Worm (Caenorhabditis elegans) whole organism, mixed stage, embryonic: ENCODE data around the gene alfa-1.

Source experiments
- M03D4.4 ChIP-seq: sonication (generic microtip); optimal IDR thresholded peaks from 2 replicates; lab custom pipeline; 2017; ENCODE audit warnings: mild to moderate bottlenecking, missing genetic modification characterization, missing compliant biosample characterization
- bed-3 ChIP-seq: fragments of 200-800 bp; sonication (Bioruptor generic); optimal IDR thresholded peaks from 3 replicates; lab custom pipeline; 2018; ENCODE audit warnings: mild to moderate bottlenecking, missing genetic modification characterization, moderate library complexity, missing compliant biosample characterization
- blmp-1 ChIP-seq: fragments of 150-350 bp; optimal IDR thresholded peaks from 2 replicates; lab custom pipeline; 2014; ENCODE audit warnings: missing biosample characterization, missing genetic modification characterization
- ceh-39 ChIP-seq: fragments of 150-350 bp; optimal IDR thresholded peaks from 2 replicates; lab custom pipeline; 2014; ENCODE audit warnings: missing biosample characterization, missing genetic modification characterization
- ceh-43 ChIP-seq: fragments of 200-800 bp; sonication (Bioruptor generic); optimal IDR thresholded peaks from 2 replicates; lab custom pipeline; 2018; ENCODE audit warnings: mild to moderate bottlenecking, missing genetic modification characterization, moderate library complexity, missing compliant biosample characterization
- ceh-83 ChIP-seq: fragments of 200-800 bp; sonication (Bioruptor generic); optimal IDR thresholded peaks from 2 replicates; lab custom pipeline; 2018; ENCODE audit warnings: mild to moderate bottlenecking, missing genetic modification characterization, missing compliant biosample characterization
- ces-1 ChIP-seq: fragments of 150-350 bp; optimal IDR thresholded peaks from 2 replicates; lab custom pipeline; 2014; ENCODE audit warnings: missing biosample characterization, missing genetic modification reagents, missing genetic modification characterization
- cnd-1 ChIP-seq: fragments of 200-800 bp; sonication (Bioruptor generic); optimal IDR thresholded peaks from 2 replicates; lab custom pipeline; 2018; ENCODE audit warnings: mild to moderate bottlenecking, missing genetic modification characterization, missing compliant biosample characterization
- drap-1 ChIP-seq: fragments of 200-800 bp; sonication (Bioruptor generic); optimal IDR thresholded peaks from 3 replicates; lab custom pipeline; 2018; ENCODE audit warnings: mild to moderate bottlenecking, missing genetic modification characterization, missing compliant biosample characterization
- elt-1 ChIP-seq: sonication (generic microtip); optimal IDR thresholded peaks from 2 replicates; lab custom pipeline; 2017; ENCODE audit warnings: missing genetic modification characterization, mild to moderate bottlenecking, missing compliant biosample characterization, antibody characterized with exemption, moderate library complexity, borderline replicate concordance; ENCODE audit not compliant: insufficient read depth
- elt-3 ChIP-seq: fragments of 150-350 bp; optimal IDR thresholded peaks from 2 replicates; lab custom pipeline; 2014; ENCODE audit warnings: missing biosample characterization, missing genetic modification characterization
- ham-2 ChIP-seq: fragments of 200-800 bp; sonication (Bioruptor generic); optimal IDR thresholded peaks from 2 replicates; lab custom pipeline; 2018; ENCODE audit warnings: mild to moderate bottlenecking, missing genetic modification characterization, missing compliant biosample characterization
- hlh-1 ChIP-seq: fragments of 150-350 bp; optimal IDR thresholded peaks from 2 replicates; lab custom pipeline; 2014; ENCODE audit warnings: missing biosample characterization, missing genetic modification reagents, missing genetic modification characterization
- lin-13 ChIP-seq: fragments of 150-350 bp; optimal IDR thresholded peaks from 2 replicates; lab custom pipeline; 2014; ENCODE audit warnings: missing biosample characterization, missing genetic modification characterization
- lin-32 ChIP-seq: fragments of 200-800 bp; sonication (Bioruptor generic); optimal IDR thresholded peaks from 2 replicates; lab custom pipeline; 2018; ENCODE audit warnings: mild to moderate bottlenecking, missing genetic modification characterization, missing compliant biosample characterization
- lsy-2 ChIP-seq: fragments of 150-350 bp; optimal IDR thresholded peaks from 2 replicates; lab custom pipeline; 2014; ENCODE audit warnings: missing biosample characterization, missing genetic modification characterization
- mep-1 ChIP-seq: fragments of 150-350 bp; optimal IDR thresholded peaks from 2 replicates; lab custom pipeline; 2017; ENCODE audit warnings: missing biosample characterization, missing genetic modification reagents, missing genetic modification characterization, inconsistent platforms
- mls-2 ChIP-seq: sonication (generic microtip); optimal IDR thresholded peaks from 2 replicates; lab custom pipeline; 2016; ENCODE audit warnings: mild to moderate bottlenecking, missing genetic modification characterization, moderate library complexity, missing compliant biosample characterization
- nhr-12 ChIP-seq: fragments of 150-350 bp; optimal IDR thresholded peaks from 2 replicates; lab custom pipeline; 2014; ENCODE audit warnings: missing biosample characterization, missing genetic modification characterization
- nhr-2 ChIP-seq: fragments of 150-350 bp; optimal IDR thresholded peaks from 2 replicates; lab custom pipeline; 2014; ENCODE audit warnings: missing biosample characterization, missing genetic modification characterization
- nhr-237 ChIP-seq: fragments of 150-350 bp; optimal IDR thresholded peaks from 2 replicates; lab custom pipeline; 2014; ENCODE audit warnings: missing biosample characterization, missing genetic modification characterization
- nhr-28 ChIP-seq: fragments of 150-350 bp; optimal IDR thresholded peaks from 2 replicates; lab custom pipeline; 2014; ENCODE audit warnings: missing biosample characterization, missing genetic modification characterization
- nhr-76 ChIP-seq: sonication (generic microtip); optimal IDR thresholded peaks from 2 replicates; lab custom pipeline; 2017; ENCODE audit warnings: missing biosample characterization, missing genetic modification characterization
- pha-4 ChIP-seq: fragments of 150-350 bp; optimal IDR thresholded peaks from 2 replicates; lab custom pipeline; 2018; ENCODE audit warnings: missing biosample characterization, missing genetic modification reagents, missing genetic modification characterization
- sem-2 ChIP-seq: fragments of 200-800 bp; sonication (Bioruptor generic); optimal IDR thresholded peaks from 2 replicates; lab custom pipeline; 2018; ENCODE audit warnings: mild to moderate bottlenecking, missing genetic modification characterization, missing compliant biosample characterization
- snpc-4 ChIP-seq: fragments of 150-350 bp; optimal IDR thresholded peaks from 2 replicates; lab custom pipeline; 2014; ENCODE audit warnings: missing biosample characterization, missing genetic modification characterization
- tbx-8 ChIP-seq: fragments of 200-800 bp; sonication (Bioruptor generic); optimal IDR thresholded peaks from 2 replicates; lab custom pipeline; 2018; ENCODE audit warnings: mild to moderate bottlenecking, missing genetic modification characterization, moderate library complexity, missing compliant biosample characterization
- unc-39 ChIP-seq: fragments of 150-350 bp; optimal IDR thresholded peaks from 2 replicates; lab custom pipeline; 2014; ENCODE audit warnings: missing biosample characterization, missing genetic modification characterization
- unc-62 ChIP-seq: fragments of 150-350 bp; optimal IDR thresholded peaks from 2 replicates; lab custom pipeline; 2014; ENCODE audit warnings: missing biosample characterization, missing genetic modification reagents, missing genetic modification characterization
- zip-8 ChIP-seq: fragments of 150-350 bp; optimal IDR thresholded peaks from 2 replicates; lab custom pipeline; 2014; ENCODE audit warnings: missing biosample characterization, missing genetic modification characterization
- ztf-11 ChIP-seq: fragments of 150-350 bp; optimal IDR thresholded peaks from 2 replicates; lab custom pipeline; 2014; ENCODE audit warnings: missing biosample characterization, missing genetic modification characterization

Gene alfa-1

DNA sequence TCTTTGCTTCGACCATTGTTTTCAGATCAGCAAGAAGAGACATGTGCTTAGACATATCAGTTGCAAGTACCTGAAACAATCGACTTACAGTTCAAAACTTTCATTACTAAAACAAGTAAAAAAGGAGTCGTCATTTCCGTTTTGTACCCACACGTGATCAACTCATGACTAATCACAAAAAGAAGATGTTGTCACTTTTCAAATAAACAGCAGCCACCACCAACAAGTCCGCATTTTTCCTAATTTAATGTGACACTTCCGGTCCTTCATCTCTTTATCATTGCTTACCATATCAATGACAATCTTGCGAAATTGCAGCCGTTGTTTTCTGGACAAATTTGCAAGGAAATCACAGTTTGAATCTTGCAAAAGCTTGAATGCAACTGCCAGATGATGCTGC is 33.7 kb downstream of the alfa-1 start:
- TF ChIP-seq nhr-12 (tag; lab: Kevin White, UChicago) = no peak
- TF ChIP-seq pha-4 (tag; lab: Kevin White, UChicago) = no peak
- no peak for TF ChIP-seq ztf-11 (tag; lab: Kevin White, UChicago)
- no peak for TF ChIP-seq lin-13 (tag; lab: Kevin White, UChicago)
- TF ChIP-seq nhr-2 (tag; lab: Kevin White, UChicago) = no peak
- TF ChIP-seq bed-3 (GFP tag; lab: Kevin White, UChicago) = no peak
- no peak for TF ChIP-seq mep-1 (tag; lab: Kevin White, UChicago)
- no peak for TF ChIP-seq ceh-43 (GFP tag; lab: Kevin White, UChicago)
- TF ChIP-seq zip-8 (tag; lab: Kevin White, UChicago) = no peak
- no peak for TF ChIP-seq cnd-1 (tag; lab: Kevin White, UChicago)
- TF ChIP-seq blmp-1 (tag; lab: Kevin White, UChicago) = no peak
- no peak for TF ChIP-seq tbx-8 (GFP tag; lab: Kevin White, UChicago)
- TF ChIP-seq ceh-83 = no peak
- TF ChIP-seq drap-1 (GFP tag; lab: Kevin White, UChicago) = no peak
- no peak for TF ChIP-seq elt-1 (tag; lab: Kevin White, UChicago)
- TF ChIP-seq snpc-4 (tag; lab: Kevin White, UChicago) = no peak
- TF ChIP-seq ceh-39 = no peak

DNA sequence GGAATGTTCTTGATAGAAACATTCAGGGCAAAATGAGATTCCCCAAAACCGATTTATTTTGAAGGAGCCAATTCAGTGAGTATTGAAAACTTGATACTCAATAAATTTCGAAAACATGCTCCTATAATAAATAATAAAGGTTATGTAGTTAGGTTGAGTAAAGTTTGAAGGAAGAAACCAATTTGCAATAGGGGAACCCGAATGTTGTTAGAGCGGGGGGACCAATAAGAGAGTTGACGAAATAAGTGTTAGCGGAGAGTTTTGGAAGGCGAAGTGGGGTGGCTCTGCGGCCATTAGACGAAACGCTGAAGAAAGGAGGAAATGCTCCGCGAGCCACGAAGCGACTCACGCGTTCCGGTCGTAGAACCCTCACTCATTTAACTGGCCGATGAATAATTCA is 37.3 kb downstream of the alfa-1 start:
- TF ChIP-seq nhr-28 (tag; lab: Kevin White, UChicago) = no peak
- TF ChIP-seq ces-1 (GFP tag; lab: Kevin White, UChicago) = peak; percentile 89
- TF ChIP-seq, all 35 proteins: peak for 1

DNA sequence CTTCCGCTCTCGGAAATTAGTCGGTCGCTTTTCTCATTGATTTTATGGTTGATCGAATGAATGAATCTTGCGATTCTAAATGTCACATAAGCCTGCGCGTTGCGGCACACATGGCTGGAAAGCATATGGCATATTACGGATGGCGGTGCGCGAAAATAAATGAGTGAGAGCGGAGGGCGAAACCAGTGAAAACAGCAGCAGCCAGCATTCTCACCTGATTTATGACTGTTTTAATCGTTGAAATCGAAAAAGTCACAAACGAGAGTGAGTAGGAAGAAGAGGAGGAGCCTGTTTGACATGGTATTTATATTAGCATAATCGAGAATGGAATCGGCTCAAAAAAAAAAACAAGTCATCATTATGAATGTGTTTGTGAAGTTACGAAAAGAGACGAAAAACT is 38.0 kb downstream of the alfa-1 start:
- no peak for TF ChIP-seq ceh-43 (GFP tag; lab: Kevin White, UChicago)
- peak; percentile 33 for TF ChIP-seq ham-2 (GFP tag; lab: Kevin White, UChicago)
- peak; percentile 9 for TF ChIP-seq hlh-1 (tag; lab: Kevin White, UChicago)
- no peak for TF ChIP-seq nhr-237 (tag; lab: Kevin White, UChicago)
- peak; percentile 2 for TF ChIP-seq mls-2 (tag; lab: Kevin White, UChicago)
- peak; percentile 39 for TF ChIP-seq lin-32 (GFP tag; lab: Kevin White, UChicago)

DNA sequence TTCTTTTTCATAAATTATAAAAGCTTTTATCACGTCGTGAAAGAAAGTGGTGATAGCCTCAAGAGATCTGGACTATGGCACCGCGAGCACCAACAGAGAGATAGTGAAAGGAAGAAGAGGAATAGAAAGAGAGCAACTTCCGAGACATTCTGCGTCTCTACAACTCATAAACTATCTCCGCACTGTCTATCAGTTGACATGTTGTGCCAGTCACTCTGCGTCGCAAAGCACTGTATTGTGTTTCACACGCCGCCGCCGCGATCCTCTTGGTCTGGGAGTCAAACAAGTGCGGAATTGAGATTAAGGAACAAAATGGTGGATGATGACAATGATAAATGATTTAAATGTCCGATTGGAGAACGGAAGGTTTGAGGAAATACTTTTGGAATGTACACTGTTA is 38.9 kb downstream of the alfa-1 start:
- TF ChIP-seq unc-62 (GFP tag; lab: Kevin White, UChicago) (peak; percentile 24), ceh-39 (no peak), pha-4 (tag; lab: Kevin White, UChicago) (peak; percentile 72), blmp-1 (tag; lab: Kevin White, UChicago) (no peak), snpc-4 (tag; lab: Kevin White, UChicago) (no peak), drap-1 (GFP tag; lab: Kevin White, UChicago) (no peak)

DNA sequence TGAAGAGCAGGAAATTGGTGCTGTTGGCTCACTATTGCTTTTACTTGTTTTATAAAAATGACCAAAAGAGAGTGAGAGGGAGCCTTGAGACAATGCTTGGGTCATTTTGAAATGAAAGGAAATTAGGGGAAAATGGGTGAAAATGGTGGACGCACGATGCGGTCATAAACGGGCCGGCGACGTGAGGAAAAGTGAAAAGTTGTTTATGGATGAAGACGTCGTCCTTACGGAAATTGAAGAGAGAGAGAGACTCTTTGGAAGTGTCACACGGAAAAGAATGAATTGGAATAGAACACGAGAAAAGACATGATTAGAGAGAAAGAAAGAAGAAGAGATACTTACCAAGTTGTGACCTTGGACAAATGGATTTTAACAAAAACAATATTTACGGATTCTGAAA is 40.8 kb downstream of the alfa-1 start:
- no peak for TF ChIP-seq pha-4 (tag; lab: Kevin White, UChicago)
- peak; percentile 81 for TF ChIP-seq blmp-1 (tag; lab: Kevin White, UChicago)
- no peak for TF ChIP-seq ceh-83
- TF ChIP-seq lin-13 (tag; lab: Kevin White, UChicago) = no peak
- TF ChIP-seq nhr-2 (tag; lab: Kevin White, UChicago) = no peak

DNA sequence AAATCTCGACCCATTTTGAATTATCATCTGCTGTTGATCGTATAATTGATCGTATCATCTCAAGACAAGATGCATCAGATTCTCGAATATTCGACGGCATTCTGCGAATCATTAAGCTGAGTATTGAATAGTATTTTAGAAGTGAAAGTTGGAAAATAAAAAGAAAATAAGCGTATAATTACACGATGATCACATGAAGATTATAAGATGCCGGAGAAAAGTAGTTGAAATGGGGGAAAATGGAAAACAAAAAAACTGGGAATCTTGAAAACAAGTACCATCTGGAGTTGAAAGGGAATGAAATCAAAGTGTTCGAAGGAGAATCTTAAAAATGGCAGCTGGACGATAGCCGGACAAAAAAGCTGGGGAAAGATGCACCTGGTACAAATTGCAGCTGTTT is 41.9 kb downstream of the alfa-1 start, which contains the start of gene R07G3.8:
TSS of gene R07G3.8 (minus strand) at position 101 of the 400 bp plus-strand sequence.
- no peak for TF ChIP-seq elt-1 (tag; lab: Kevin White, UChicago)
- no peak for TF ChIP-seq nhr-237 (tag; lab: Kevin White, UChicago)
- no peak for TF ChIP-seq nhr-76
- TF ChIP-seq snpc-4 (tag; lab: Kevin White, UChicago) = no peak
- TF ChIP-seq elt-3 (tag; lab: Kevin White, UChicago) = no peak
- no peak for TF ChIP-seq lsy-2 (tag; lab: Kevin White, UChicago)
- no peak for TF ChIP-seq bed-3 (GFP tag; lab: Kevin White, UChicago)
- no peak for TF ChIP-seq nhr-2 (tag; lab: Kevin White, UChicago)
- no peak for TF ChIP-seq tbx-8 (GFP tag; lab: Kevin White, UChicago)
- TF ChIP-seq ces-1 (GFP tag; lab: Kevin White, UChicago) = no peak
- TF ChIP-seq unc-62 (GFP tag; lab: Kevin White, UChicago) = no peak
- TF ChIP-seq unc-39 (tag; lab: Kevin White, UChicago) = no peak
- TF ChIP-seq drap-1 (GFP tag; lab: Kevin White, UChicago) = no peak
- TF ChIP-seq sem-2 (GFP tag; lab: Kevin White, UChicago) = no peak
- TF ChIP-seq M03D4.4 = no peak
- TF ChIP-seq lin-13 (tag; lab: Kevin White, UChicago) = no peak
